Worm (Caenorhabditis elegans): ENCODE measurements around the gene Y32B12B.8.

Gene Y32B12B.8

DNA sequence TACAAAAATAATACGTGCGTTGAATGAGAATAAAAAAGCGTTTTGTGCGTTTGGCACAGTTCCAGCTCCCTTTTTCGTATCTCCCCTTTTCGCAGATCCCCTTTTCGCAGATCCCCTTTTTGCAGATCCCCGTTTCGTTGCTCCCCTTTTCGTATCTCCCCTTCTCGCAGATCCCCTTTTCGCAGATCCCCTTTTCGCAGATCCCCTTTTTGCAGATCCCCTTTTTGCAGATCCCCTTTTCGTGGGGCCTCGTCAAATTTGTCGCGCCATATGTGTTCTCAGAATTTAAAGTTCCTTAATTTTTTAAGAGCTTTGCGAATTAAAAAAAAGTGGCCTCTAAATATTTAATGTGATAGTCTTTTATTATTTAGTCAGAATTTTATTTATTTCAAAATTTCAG lies 17.7 kb downstream of the Y32B12B.8 start, which contains the start of gene Y32B12B.4:
Gene Y32B12B.4, plus strand, starts transcription at position 399 of the 400 bp plus-strand sequence.
- TF ChIP-seq rnt-1 (tag; optimal IDR thresholded peaks at IDR 0.05) (peak; percentile 49), ztf-11 (tag; optimal IDR thresholded peaks at IDR 0.05) (peak in 1 of 2 experiments; percentile 26), jun-1 (tag; optimal IDR thresholded peaks at IDR 0.05) (no peak), nhr-47 (tag; optimal IDR thresholded peaks at IDR 0.05) (no peak), mab-9 (GFP tag; IDR thresholded peaks at IDR 0.05) (peak; percentile 24; the same call in 1 of the 2 replicates), unc-98 (GFP tag; IDR thresholded peaks at IDR 0.05) (peak; percentile 72), tbx-2 (tag; optimal IDR thresholded peaks at IDR 0.05) (peak; percentile 3)

DNA sequence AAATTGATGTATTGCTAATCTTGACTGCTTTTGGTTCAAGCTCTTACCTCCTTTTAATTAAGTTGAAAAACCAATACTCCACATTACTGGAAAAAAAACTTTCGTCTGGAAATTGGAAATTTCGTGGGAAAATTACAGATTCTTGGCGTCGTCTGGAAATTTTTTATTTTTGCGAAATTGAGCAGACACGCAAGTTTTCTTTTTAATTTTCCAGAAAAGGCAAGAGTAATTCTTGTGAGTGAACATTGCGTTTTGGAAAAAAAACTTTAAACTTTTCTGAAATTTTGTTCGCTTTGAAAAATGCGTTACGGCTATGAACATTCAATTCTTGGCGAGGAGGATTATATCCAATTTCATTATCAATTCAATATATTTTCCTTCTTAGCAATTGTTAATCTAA lies 30.4 kb downstream of the Y32B12B.8 start, which contains the start of gene sru-45:
Gene sru-45, plus strand, starts transcription at position 301 of the 400 bp plus-strand sequence.
- TF ChIP-seq nhr-28 (tag; optimal IDR thresholded peaks at IDR 0.05) = no peak
- TF ChIP-seq lir-3 (tag; optimal IDR thresholded peaks at IDR 0.05; ENCODE audit: poor library complexity) = no peak
- TF ChIP-seq unc-130 (tag; optimal IDR thresholded peaks at IDR 0.05) = no peak
- TF ChIP-seq C34B4.2 (tag; optimal IDR thresholded peaks at IDR 0.05) = no peak
- no peak for TF ChIP-seq dpl-1 (GFP tag; optimal IDR thresholded peaks at IDR 0.05)
- TF ChIP-seq lsy-2 (tag; optimal IDR thresholded peaks at IDR 0.05) = no peak
- TF ChIP-seq unc-30 (tag; optimal IDR thresholded peaks at IDR 0.05) = no peak

ce11 chrV:16568056-16568455 lies 32.8 kb downstream of the Y32B12B.8 start:
- TF ChIP-seq elt-2 (tag; optimal IDR thresholded peaks at IDR 0.05) = no peak
- TF ChIP-seq C04F5.9 (tag; optimal IDR thresholded peaks at IDR 0.05) = no peak
- no peak for TF ChIP-seq mab-9 (GFP tag; IDR thresholded peaks at IDR 0.05)
- TF ChIP-seq lsy-2 (tag; optimal IDR thresholded peaks at IDR 0.05) = no peak
- TF ChIP-seq sup-37 (GFP tag; optimal IDR thresholded peaks at IDR 0.05) = no peak
- TF ChIP-seq sox-4 (tag; optimal IDR thresholded peaks at IDR 0.05) = no peak
- no peak for TF ChIP-seq nhr-11 (tag; optimal IDR thresholded peaks at IDR 0.05)
- no peak for TF ChIP-seq lin-39 (tag; optimal IDR thresholded peaks at IDR 0.05)
- TF ChIP-seq fkh-4 (tag; optimal IDR thresholded peaks at IDR 0.05; ENCODE audit: borderline replicate concordance) = no peak

- TF ChIP-seq grh-1 (GFP tag; IDR thresholded peaks at IDR 0.05) = no peak
- no peak for TF ChIP-seq fkh-4 (tag; optimal IDR thresholded peaks at IDR 0.05; ENCODE audit: borderline replicate concordance)
- no peak for TF ChIP-seq isw-1 (GFP tag; IDR thresholded peaks at IDR 0.05)
- no peak for TF ChIP-seq alr-1 (tag; optimal IDR thresholded peaks at IDR 0.05; ENCODE audit: borderline replicate concordance)
- TF ChIP-seq lin-35 (GFP tag; optimal IDR thresholded peaks at IDR 0.05) = no peak
- TF ChIP-seq dpl-1 (GFP tag; optimal IDR thresholded peaks at IDR 0.05) = no peak
- TF ChIP-seq efl-1 (optimal IDR thresholded peaks at IDR 0.05) = no peak
- TF ChIP-seq efl-1 (GFP tag; optimal IDR thresholded peaks at IDR 0.05 in 1 of 2) = no peak
- no peak for TF ChIP-seq ces-1 (GFP tag; optimal IDR thresholded peaks at IDR 0.05)
- no peak for TF ChIP-seq fkh-8 (tag; optimal IDR thresholded peaks at IDR 0.05)
- TF ChIP-seq fkh-10 (GFP tag; optimal IDR thresholded peaks at IDR 0.05) = no peak
- no peak for TF ChIP-seq nhr-20 (tag; optimal IDR thresholded peaks at IDR 0.05)
- TF ChIP-seq elt-2 (tag; optimal IDR thresholded peaks at IDR 0.05) = no peak
- no peak for TF ChIP-seq rnt-1 (tag; optimal IDR thresholded peaks at IDR 0.05)
- TF ChIP-seq fos-1 (tag; optimal IDR thresholded peaks at IDR 0.05) = no peak
- no peak for TF ChIP-seq C04F5.9 (tag; optimal IDR thresholded peaks at IDR 0.05)
- TF ChIP-seq ztf-4 (tag; optimal IDR thresholded peaks at IDR 0.05) = no peak
- TF ChIP-seq F16B12.6 (tag; optimal IDR thresholded peaks at IDR 0.05) = no peak
- TF ChIP-seq aly-2 (tag; optimal IDR thresholded peaks at IDR 0.05) = no peak
- no peak for TF ChIP-seq nhr-47 (tag; optimal IDR thresholded peaks at IDR 0.05)
Measured at ce11 chrV:16570697-16571096, 35.4 kb downstream of the Y32B12B.8 start, which contains the start of gene nhr-233. Gene nhr-233, minus strand, starts transcription at chrV:16570797.

ce11 chrV:16573168-16573567 lies 37.9 kb downstream of the Y32B12B.8 start, which contains the start of gene str-149:
Gene str-149, plus strand, starts transcription at chrV:16573468.
- TF ChIP-seq efl-1 (optimal IDR thresholded peaks at IDR 0.05) (no peak), efl-1 (GFP tag; optimal IDR thresholded peaks at IDR 0.05 in 1 of 2) (peak in 1 of 2 experiments; percentile 53), lsy-2 (tag; optimal IDR thresholded peaks at IDR 0.05) (no peak)
